Fruit fly (Drosophila melanogaster) whole organism, embryonic: Measurements from ENCODE around the gene Adgf-D.

Source experiments
- ATbp ChIP-seq: fragments of 200-800 bp; sonication (Bioruptor generic); optimal IDR thresholded peaks from 2 replicates; lab custom pipeline; 2017; ENCODE audit warnings: missing biosample characterization, mild to moderate bottlenecking, missing genetic modification characterization, missing genetic modification reagents
- CG12744 ChIP-seq: fragments of 200-800 bp; sonication (Bioruptor generic); optimal IDR thresholded peaks from 2 replicates; lab custom pipeline; 2016; ENCODE audit warnings: missing biosample characterization, missing genetic modification characterization
- CG15696 ChIP-seq: fragments of 200-800 bp; sonication (Bioruptor generic); optimal IDR thresholded peaks from 2 replicates; lab custom pipeline; 2019; ENCODE audit warnings: missing biosample characterization, mild to moderate bottlenecking, missing genetic modification characterization, moderate library complexity
- CG1602 ChIP-seq: fragments of 200-800 bp; sonication (Bioruptor generic); optimal IDR thresholded peaks from 3 replicates; lab custom pipeline; 2016; ENCODE audit warnings: missing biosample characterization, missing genetic modification characterization
- CG1603 ChIP-seq: fragments of 200-800 bp; sonication (Bioruptor generic); optimal IDR thresholded peaks from 2 replicates; lab custom pipeline; 2019; ENCODE audit warnings: missing biosample characterization, mild to moderate bottlenecking, missing genetic modification characterization, moderate library complexity
- CG16779 ChIP-seq: fragments of 200-800 bp; sonication (Bioruptor generic); IDR thresholded peaks from 2 replicates; pipeline ENCODE4 v1.3.6; 2022; ENCODE audit warnings: missing biosample characterization, missing genetic modification characterization
- CG17568 ChIP-seq: fragments of 200-800 bp; sonication (Bioruptor generic); optimal IDR thresholded peaks from 2 replicates; lab custom pipeline; 2018; ENCODE audit warnings: missing biosample characterization, mild to moderate bottlenecking, missing genetic modification characterization, moderate library complexity
- CG17802 ChIP-seq: fragments of 200-800 bp; sonication (Bioruptor generic); optimal IDR thresholded peaks from 2 replicates; lab custom pipeline; 2018; ENCODE audit warnings: missing biosample characterization, mild to moderate bottlenecking, missing genetic modification characterization, moderate library complexity
- CG17829 ChIP-seq: fragments of 200-800 bp; optimal IDR thresholded peaks from 2 replicates; lab custom pipeline; 2019; ENCODE audit warnings: missing biosample characterization, mild to moderate bottlenecking, missing genetic modification characterization, moderate library complexity
- CG17912 ChIP-seq: fragments of 200-800 bp; sonication (Bioruptor generic); optimal IDR thresholded peaks from 2 replicates; lab custom pipeline; 2018; ENCODE audit warnings: missing biosample characterization, mild to moderate bottlenecking, missing genetic modification characterization
- CG2199 ChIP-seq: fragments of 200-800 bp; sonication (Bioruptor generic); IDR thresholded peaks from 3 replicates; pipeline ENCODE4 v1.3.6; 2022; ENCODE audit warnings: missing biosample characterization, missing genetic modification characterization
- CG32772 ChIP-seq: fragments of 200-800 bp; sonication (Bioruptor generic); IDR thresholded peaks from 2 replicates; pipeline ENCODE4 v1.3.6; 2022; ENCODE audit warnings: missing biosample characterization, missing genetic modification characterization
- CG33557 ChIP-seq: fragments of 200-800 bp; sonication (Bioruptor generic); optimal IDR thresholded peaks from 2 replicates; lab custom pipeline; 2019; ENCODE audit warnings: missing biosample characterization, mild to moderate bottlenecking, missing genetic modification characterization, moderate library complexity
- CG4854 ChIP-seq: fragments of 200-800 bp; sonication (Bioruptor generic); optimal IDR thresholded peaks from 2 replicates; lab custom pipeline; 2016; ENCODE audit warnings: missing biosample characterization, missing genetic modification characterization, inconsistent platforms
- CG5953 ChIP-seq: fragments of 200-800 bp; sonication (Bioruptor generic); IDR thresholded peaks from 2 replicates; pipeline ENCODE4 v1.3.6; 2022; ENCODE audit warnings: missing biosample characterization, missing genetic modification characterization
- CoRest ChIP-seq: fragments of 200-800 bp; sonication (Bioruptor generic); optimal IDR thresholded peaks from 3 replicates; lab custom pipeline; 2018; ENCODE audit warnings: missing biosample characterization, mild to moderate bottlenecking, missing genetic modification characterization, moderate library complexity
- CrebB ChIP-seq: fragments of 200-800 bp; sonication (Bioruptor generic); optimal IDR thresholded peaks from 3 replicates; lab custom pipeline; 2018; ENCODE audit warnings: missing biosample characterization, mild to moderate bottlenecking, missing genetic modification characterization
- D19B ChIP-seq: fragments of 200-800 bp; sonication (Bioruptor generic); optimal IDR thresholded peaks from 2 replicates; lab custom pipeline; 2017; ENCODE audit warnings: missing biosample characterization, mild to moderate bottlenecking, missing genetic modification characterization
- Dip2 ChIP-seq: fragments of 200-800 bp; sonication (Bioruptor generic); IDR thresholded peaks from 2 replicates; pipeline ENCODE4 v1.3.6; 2022; ENCODE audit warnings: missing biosample characterization, missing genetic modification characterization
- Optix ChIP-seq: fragments of 200-800 bp; sonication (Bioruptor generic); IDR thresholded peaks from 3 replicates; pipeline ENCODE4 v1.3.6; 2022; ENCODE audit warnings: missing biosample characterization, missing genetic modification characterization
- Rfx ChIP-seq: fragments of 200-800 bp; sonication (Bioruptor generic); IDR thresholded peaks from 2 replicates; pipeline ENCODE4 v1.3.6; 2022; ENCODE audit warnings: missing biosample characterization, missing genetic modification characterization
- Trl ChIP-seq, 3 experiments: fragments of >200 bp in 2 of 3; fragments of 200-800 bp in 1 of 3; sonication (Bioruptor generic) in 1 of 3; optimal IDR thresholded peaks; 2 replicates in 1 of 3; 3 replicates in 2 of 3; lab custom pipeline; 2016 to 2017; ENCODE audit warnings: missing biosample characterization in 1 of 3, missing genetic modification characterization in 1 of 3
- aop ChIP-seq: fragments of 200-800 bp; sonication (Bioruptor generic); IDR thresholded peaks from 2 replicates; pipeline ENCODE4 v1.3.6; 2022; ENCODE audit warnings: missing biosample characterization, missing genetic modification characterization
- ci ChIP-seq: fragments of 200-800 bp; sonication (Bioruptor generic); IDR thresholded peaks from 3 replicates; pipeline ENCODE4 v1.3.6; 2022; ENCODE audit warnings: missing biosample characterization, missing genetic modification characterization
- dati ChIP-seq: fragments of 200-800 bp; sonication (Bioruptor generic); IDR thresholded peaks from 2 replicates; pipeline ENCODE4 v1.3.6; 2022; ENCODE audit warnings: missing biosample characterization, missing genetic modification characterization
- dysf ChIP-seq: fragments of 200-800 bp; sonication (Bioruptor generic); IDR thresholded peaks from 3 replicates; pipeline ENCODE4 v1.3.6; 2022; ENCODE audit warnings: missing biosample characterization, missing genetic modification characterization
- exex ChIP-seq: fragments of 200-800 bp; sonication (Bioruptor generic); optimal IDR thresholded peaks from 4 replicates; lab custom pipeline; 2018; ENCODE audit warnings: missing biosample characterization, mild to moderate bottlenecking, missing genetic modification characterization, moderate library complexity
- fd102C ChIP-seq: fragments of 200-800 bp; sonication (Bioruptor generic); optimal IDR thresholded peaks from 2 replicates; lab custom pipeline; 2018; ENCODE audit warnings: missing biosample characterization, mild to moderate bottlenecking, missing genetic modification characterization, moderate library complexity
- fd64A ChIP-seq: fragments of 200-800 bp; sonication (Bioruptor generic); optimal IDR thresholded peaks from 3 replicates; lab custom pipeline; 2018; ENCODE audit warnings: missing biosample characterization, mild to moderate bottlenecking, missing genetic modification characterization
- fd96Cb ChIP-seq: fragments of 200-800 bp; sonication (Bioruptor generic); optimal IDR thresholded peaks from 2 replicates; lab custom pipeline; 2018; ENCODE audit warnings: missing biosample characterization, mild to moderate bottlenecking, missing genetic modification characterization, moderate library complexity
- grau ChIP-seq: fragments of 200-800 bp; optimal IDR thresholded peaks from 3 replicates; lab custom pipeline; 2019; ENCODE audit warnings: missing biosample characterization, mild to moderate bottlenecking, missing genetic modification characterization, moderate library complexity
- ham ChIP-seq: fragments of 200-800 bp; sonication (Bioruptor generic); IDR thresholded peaks from 2 replicates; pipeline ENCODE4 v1.3.6; 2022; ENCODE audit warnings: missing biosample characterization, missing genetic modification characterization
- hb ChIP-seq: fragments of 200-800 bp; sonication (Bioruptor generic); IDR thresholded peaks from 3 replicates; pipeline ENCODE4 v1.3.6; 2022; ENCODE audit warnings: missing biosample characterization, missing genetic modification characterization; ENCODE audit not compliant: partially characterized antibody
- hbn ChIP-seq: fragments of 200-800 bp; sonication (Bioruptor generic); IDR thresholded peaks from 2 replicates; pipeline ENCODE4 v1.3.6; 2022; ENCODE audit warnings: missing biosample characterization, missing genetic modification characterization; ENCODE audit not compliant: partially characterized antibody
- insv ChIP-seq, 2 experiments: fragments of 200-800 bp; sonication (Bioruptor generic); optimal IDR thresholded peaks; 3 replicates each; lab custom pipeline; 2016 to 2018; ENCODE audit warnings: missing biosample characterization in 2 of 2, missing genetic modification characterization in 2 of 2
- lbe ChIP-seq: fragments of 200-800 bp; sonication (Bioruptor generic); optimal IDR thresholded peaks from 2 replicates; lab custom pipeline; 2016; ENCODE audit warnings: missing biosample characterization, mild to moderate bottlenecking, missing genetic modification characterization
- lola ChIP-seq, 3 experiments: fragments of >200 bp in 2 of 3; fragments of 200-800 bp in 1 of 3; sonication (Bioruptor generic) in 1 of 3; optimal IDR thresholded peaks; 2 replicates each; lab custom pipeline; 2017 to 2019; ENCODE audit warnings: missing biosample characterization in 3 of 3, missing genetic modification characterization in 3 of 3, mild to moderate bottlenecking in 1 of 3, moderate library complexity in 1 of 3
- maf-S ChIP-seq: fragments of 200-800 bp; sonication (Bioruptor generic); optimal IDR thresholded peaks from 2 replicates; lab custom pipeline; 2016; ENCODE audit warnings: missing biosample characterization, missing genetic modification characterization
- nom ChIP-seq: fragments of 200-800 bp; sonication (Bioruptor generic); optimal IDR thresholded peaks from 2 replicates; lab custom pipeline; 2017; ENCODE audit warnings: missing biosample characterization, missing genetic modification characterization, mild to moderate bottlenecking, moderate library complexity, missing genetic modification reagents
- phol ChIP-seq: fragments of 200-800 bp; sonication (Bioruptor generic); optimal IDR thresholded peaks from 3 replicates; lab custom pipeline; 2018; ENCODE audit warnings: missing biosample characterization, mild to moderate bottlenecking, missing genetic modification characterization, moderate library complexity
- repo ChIP-seq: fragments of 200-800 bp; sonication (Bioruptor generic); optimal IDR thresholded peaks from 2 replicates; lab custom pipeline; 2016; ENCODE audit warnings: missing biosample characterization, missing genetic modification characterization
- sens ChIP-seq: fragments of 200-800 bp; sonication (Bioruptor generic); peaks from one replicate; lab custom pipeline; 2016; ENCODE audit warnings: missing biosample characterization, missing genetic modification characterization
- sna ChIP-seq: fragments of 200-800 bp; sonication (Bioruptor generic); IDR thresholded peaks from 2 replicates; pipeline ENCODE4 v1.3.6; 2022; ENCODE audit warnings: missing biosample characterization, missing genetic modification characterization; ENCODE audit not compliant: partially characterized antibody
- sqz ChIP-seq: fragments of 200-800 bp; sonication (Bioruptor generic); optimal IDR thresholded peaks from 3 replicates; lab custom pipeline; 2018; ENCODE audit warnings: missing biosample characterization, mild to moderate bottlenecking, missing genetic modification characterization
- tin ChIP-seq: fragments of 200-800 bp; sonication (Bioruptor generic); optimal IDR thresholded peaks from 3 replicates; lab custom pipeline; 2016; ENCODE audit warnings: missing biosample characterization, missing genetic modification characterization
- vfl ChIP-seq: fragments of 200-800 bp; sonication (Bioruptor generic); optimal IDR thresholded peaks from 2 replicates; lab custom pipeline; 2016; ENCODE audit warnings: missing biosample characterization, missing genetic modification characterization
- vnd ChIP-seq: fragments of 200-800 bp; sonication (Bioruptor generic); IDR thresholded peaks from 3 replicates; pipeline ENCODE4 v1.3.6; 2022; ENCODE audit warnings: missing biosample characterization, missing genetic modification characterization; ENCODE audit not compliant: partially characterized antibody
- yki ChIP-seq: fragments of >200 bp; optimal IDR thresholded peaks from 3 replicates; lab custom pipeline; 2018
- zen2 ChIP-seq: fragments of 200-800 bp; sonication (Bioruptor generic); IDR thresholded peaks from 3 replicates; pipeline ENCODE4 v1.3.6; 2022; ENCODE audit warnings: missing biosample characterization, missing genetic modification characterization; ENCODE audit not compliant: partially characterized antibody

Adgf-D gene

dm6 chr3R:13713984-13714532 is 8.9 kb upstream of the Adgf-D start:
- no peak for TF ChIP-seq CG4854 (GFP tag; lab: Kevin White, UChicago)
- no peak for TF ChIP-seq sna (GFP tag; lab: Robert Waterston, UW)
- no peak for TF ChIP-seq CoRest (tag; lab: Kevin White, UChicago)
- TF ChIP-seq insv (GFP tag; optimal IDR thresholded peaks at IDR 0.05; lab: Kevin White, UChicago): no peak
- TF ChIP-seq aop: 0 out of 2 replicates have a peak, but pooled peaks have one; percentile 60
- 0 out of 3 replicates have a peak, but pooled peaks have one; percentile 24 for TF ChIP-seq Optix (GFP tag; lab: Robert Waterston, UW)
- peak; percentile 13 for TF ChIP-seq fd64A (GFP tag; lab: Kevin White, UChicago)
- no peak for TF ChIP-seq CG1602
- TF ChIP-seq CG33557 (GFP tag; lab: Kevin White, UChicago): peak; percentile 14
- TF ChIP-seq lbe (GFP tag; lab: Kevin White, UChicago): no peak
- 0 out of 2 replicates have a peak, but pooled peaks have one; percentile 29 for TF ChIP-seq CG16779 (GFP tag; lab: Robert Waterston, UW)
- no peak for TF ChIP-seq exex (tag; lab: Kevin White, UChicago)
- peak; percentile 30 for TF ChIP-seq CG1603
- TF ChIP-seq CG32772 (GFP tag; lab: Robert Waterston, UW): no peak
- TF ChIP-seq Rfx: 0 out of 2 replicates have a peak, but pooled peaks have one; percentile 12
- TF ChIP-seq dysf (GFP tag; lab: Robert Waterston, UW): 0 out of 3 replicates have a peak, but pooled peaks have one; percentile 11
- TF ChIP-seq repo (GFP tag; lab: Kevin White, UChicago): no peak
- no peak for TF ChIP-seq grau (tag; lab: Kevin White, UChicago)
- peak; percentile 14 for TF ChIP-seq nom (GFP tag; lab: Kevin White, UChicago)
- no peak for TF ChIP-seq tin (GFP tag; lab: Kevin White, UChicago)
- TF ChIP-seq lola (GFP tag; optimal IDR thresholded peaks at IDR 0.05; lab: Kevin White, UChicago): peak in 1 of 3 experiments; percentile 5
- TF ChIP-seq CG2199 (GFP tag; lab: Robert Waterston, UW): 0 out of 3 replicates have a peak, but pooled peaks have one; percentile 52
- TF ChIP-seq D19B (GFP tag; lab: Kevin White, UChicago): no peak
- TF ChIP-seq fd96Cb (tag; lab: Kevin White, UChicago): no peak
- peak; percentile 12 for TF ChIP-seq sqz (GFP tag; lab: Kevin White, UChicago)
- TF ChIP-seq sens (GFP tag; lab: Kevin White, UChicago): peak; percentile 71
- no peak for TF ChIP-seq yki (lab: Kevin White, UChicago)
- TF ChIP-seq ci: 0 out of 3 replicates have a peak, but pooled peaks have one; percentile 62
- no peak for TF ChIP-seq Trl (optimal IDR thresholded peaks at IDR 0.05; lab: Kevin White, UChicago)
- TF ChIP-seq Trl (GFP tag; optimal IDR thresholded peaks at IDR 0.05; lab: Kevin White, UChicago): no peak
- no peak for TF ChIP-seq fd102C
- TF ChIP-seq CG17829 (tag; lab: Kevin White, UChicago): no peak
- no peak for TF ChIP-seq CG12744 (GFP tag; lab: Kevin White, UChicago)
- peak; percentile 19 for TF ChIP-seq CG15696
- TF ChIP-seq hbn (GFP tag; lab: Robert Waterston, UW): no peak
- TF ChIP-seq CG17802 (tag; lab: Kevin White, UChicago): peak; percentile 26
- no peak for TF ChIP-seq CG17568 (GFP tag; lab: Kevin White, UChicago)
- TF ChIP-seq dati (GFP tag; lab: Robert Waterston, UW): no peak
- TF ChIP-seq ham: no peak
- TF ChIP-seq maf-S (GFP tag; lab: Kevin White, UChicago): peak; percentile 1
- no peak for TF ChIP-seq phol (tag; lab: Kevin White, UChicago)
- no peak for TF ChIP-seq Dip2
- no peak for TF ChIP-seq vnd (GFP tag; lab: Robert Waterston, UW)
- TF ChIP-seq ATbp (GFP tag; lab: Kevin White, UChicago): peak; percentile 10
- TF ChIP-seq CG17912: no peak
- no peak for TF ChIP-seq CrebB
- TF ChIP-seq vfl (GFP tag; lab: Kevin White, UChicago): no peak
- peak; percentile 47; the same call in 1 of the 2 replicates for TF ChIP-seq CG5953 (GFP tag; lab: Robert Waterston, UW)
- no peak for TF ChIP-seq hb (GFP tag; lab: Robert Waterston, UW)
- TF ChIP-seq zen2: 0 out of 3 replicates have a peak, but pooled peaks have one; percentile 12
